Worm (Caenorhabditis elegans) whole organism, L2 larva: ENCODE measurements around the gene C17E7.13.

Experiments used
- egl-27 ChIP-seq: sonication (generic microtip); optimal IDR thresholded peaks from 3 replicates; lab custom pipeline; 2017; ENCODE audit warnings: missing biosample characterization, missing genetic modification reagents, missing genetic modification characterization
- fos-1 ChIP-seq: fragments of 150-350 bp; optimal IDR thresholded peaks from 2 replicates; lab custom pipeline; 2014; ENCODE audit warnings: missing biosample characterization, missing genetic modification characterization
- mab-5 ChIP-seq: fragments of 150-350 bp; optimal IDR thresholded peaks from 2 replicates; lab custom pipeline; 2014; ENCODE audit warnings: missing biosample characterization, missing genetic modification characterization
- mdl-1 ChIP-seq, 2 experiments: fragments of 150-350 bp in 1 of 2; sonication (generic microtip) in 1 of 2; optimal IDR thresholded peaks; 2 replicates each; lab custom pipeline; 2017; ENCODE audit warnings: missing biosample characterization in 2 of 2, missing genetic modification characterization in 2 of 2
- nhr-129 ChIP-seq: fragments of 150-350 bp; optimal IDR thresholded peaks from 2 replicates; lab custom pipeline; 2014; ENCODE audit warnings: missing biosample characterization, missing genetic modification characterization
- nhr-237 ChIP-seq: fragments of 150-350 bp; optimal IDR thresholded peaks from 2 replicates; lab custom pipeline; 2014; ENCODE audit warnings: missing biosample characterization, missing genetic modification characterization
- unc-39 ChIP-seq: fragments of 150-350 bp; optimal IDR thresholded peaks from 2 replicates; lab custom pipeline; 2014; ENCODE audit warnings: missing biosample characterization, missing genetic modification characterization
- ztf-1 ChIP-seq: fragments of 200-800 bp; sonication (Bioruptor generic); conservative IDR thresholded peaks from 2 replicates; pipeline ENCODE4 v1.3.6; 2022; ENCODE audit warnings: missing genetic modification characterization, missing compliant biosample characterization
- ztf-4 ChIP-seq: fragments of 150-350 bp; optimal IDR thresholded peaks from 2 replicates; lab custom pipeline; 2014; ENCODE audit warnings: missing biosample characterization, missing genetic modification characterization

ce11 chrV:3841462-3841861 lies 47.6 kb downstream of the C17E7.13 start:
- TF ChIP-seq egl-27 (tag; lab: Kevin White, UChicago) (no peak), ztf-4 (no peak), nhr-129 (tag; lab: Kevin White, UChicago) (no peak), fos-1 (tag; lab: Kevin White, UChicago) (peak; percentile 53), mdl-1 (tag; optimal IDR thresholded peaks at IDR 0.05; lab: Kevin White, UChicago) (no peak), ztf-1 (GFP tag; lab: Robert Waterston, UW) (no peak), unc-39 (tag; lab: Kevin White, UChicago) (no peak), nhr-237 (tag; lab: Kevin White, UChicago) (no peak), mab-5 (tag; lab: Kevin White, UChicago) (no peak)
